Worm (Caenorhabditis elegans): ENCODE results near the gene tag-180.
A peak's percentile ranks its signal among the peaks of the same experiment; 100 is the strongest.

The tag-180 gene

DNA sequence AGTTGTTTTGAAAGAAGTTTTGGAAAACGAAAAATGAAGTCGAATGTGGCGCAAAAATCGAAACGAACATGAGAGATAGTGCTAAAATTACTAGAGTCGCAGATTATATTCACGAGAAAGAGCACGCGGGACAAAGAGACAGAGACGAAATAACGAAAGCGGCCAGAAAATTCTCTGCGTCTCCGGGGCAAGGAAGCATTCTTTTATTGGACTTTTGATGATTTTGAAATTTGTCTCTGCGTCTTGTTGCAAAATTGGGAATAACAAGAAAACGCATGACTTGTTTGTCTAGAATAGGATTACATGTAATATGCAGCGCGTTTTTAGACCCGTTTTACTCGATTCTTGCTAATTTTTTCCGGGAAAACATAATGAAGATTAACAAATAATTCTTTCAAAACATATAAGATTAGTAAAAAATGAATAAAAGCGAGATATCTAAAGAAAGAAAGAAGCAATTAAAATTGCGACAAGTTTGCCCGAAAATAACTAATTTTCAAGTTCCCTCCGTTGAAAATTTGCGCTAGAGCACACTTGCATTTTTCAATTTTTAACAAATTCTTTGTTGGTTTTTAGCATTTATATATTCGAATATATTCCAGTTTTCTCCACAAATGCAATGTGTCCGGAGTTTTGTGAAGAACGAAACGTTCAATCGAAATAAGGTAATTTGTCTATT is 18.8 kb upstream of the tag-180 start, which contains the start of the genes B0491.6 and pigm-1 (continued):
- TF ChIP-seq elt-1 (tag; optimal IDR thresholded peaks at IDR 0.05) = no peak
- TF ChIP-seq R02D3.7 (tag; optimal IDR thresholded peaks at IDR 0.05) = no peak
- TF ChIP-seq elt-2 (tag; optimal IDR thresholded peaks at IDR 0.05) = peak; percentile 48
- no peak for TF ChIP-seq eor-1 (tag; optimal IDR thresholded peaks at IDR 0.05)
- TF ChIP-seq mdl-1 (tag; optimal IDR thresholded peaks at IDR 0.05) = peak; percentile 11
- TF ChIP-seq ceh-82 (tag; optimal IDR thresholded peaks at IDR 0.05) = no peak
- no peak for TF ChIP-seq egl-27 (tag; optimal IDR thresholded peaks at IDR 0.05)
- no peak for TF ChIP-seq ceh-9 (tag; optimal IDR thresholded peaks at IDR 0.05)
- TF ChIP-seq snpc-4 (tag; optimal IDR thresholded peaks at IDR 0.05) = peak; percentile 57

DNA sequence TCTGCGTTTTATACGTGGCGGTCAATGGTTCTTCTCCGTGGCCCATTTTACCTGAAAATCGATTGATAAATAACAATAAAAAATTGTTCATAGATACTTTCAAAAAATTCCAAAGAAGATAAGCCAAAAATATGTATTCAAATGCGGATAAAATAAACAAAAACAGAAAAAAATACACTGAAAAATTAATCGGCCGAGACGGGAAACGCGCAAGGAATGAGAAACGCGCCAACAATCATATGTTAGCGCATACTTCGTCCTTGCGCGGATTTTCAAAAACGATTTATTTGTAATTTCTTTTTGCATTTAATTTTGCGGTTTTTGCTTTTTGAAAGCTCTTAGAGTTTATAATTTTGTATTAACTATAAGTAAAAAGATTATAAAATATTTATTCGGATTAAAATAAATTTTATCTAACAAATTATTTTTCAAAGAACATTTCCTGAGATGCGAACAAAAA is 16.4 kb upstream of the tag-180 start, which contains the start of gene nduf-11:
Gene nduf-11 (minus strand): TSS at position 51 of the 460 bp plus-strand sequence.
- TF ChIP-seq nhr-23 (tag; optimal IDR thresholded peaks at IDR 0.05) (peak; percentile 93), fos-1 (tag; optimal IDR thresholded peaks at IDR 0.05) (no peak), ceh-28 (tag; optimal IDR thresholded peaks at IDR 0.05) (peak; percentile 67), jun-1 (tag; optimal IDR thresholded peaks at IDR 0.05) (peak; percentile 37), elt-3 (tag; optimal IDR thresholded peaks at IDR 0.05) (peak in 1 of 3 experiments; percentile 14), tbx-2 (tag; optimal IDR thresholded peaks at IDR 0.05) (peak; percentile 69), nhr-67 (tag; optimal IDR thresholded peaks at IDR 0.05) (no peak), daf-12 (tag; optimal IDR thresholded peaks at IDR 0.05) (no peak), snpc-4 (tag; optimal IDR thresholded peaks at IDR 0.05) (peak; percentile 86), nhr-77 (tag; optimal IDR thresholded peaks at IDR 0.05) (peak; percentile 75), nhr-25 (tag; optimal IDR thresholded peaks at IDR 0.05) (peak; percentile 74), skn-1 (tag; optimal IDR thresholded peaks at IDR 0.05) (peak; percentile 84), egl-5 (tag; optimal IDR thresholded peaks at IDR 0.05) (peak; percentile 36), nhr-11 (tag; optimal IDR thresholded peaks at IDR 0.05) (no peak), pha-4 (tag; optimal IDR thresholded peaks at IDR 0.05) (peak; percentile 93), ZK546.5 (tag; optimal IDR thresholded peaks at IDR 0.05) (no peak), egl-27 (tag; optimal IDR thresholded peaks at IDR 0.05) (no peak), unc-62 (GFP tag; optimal IDR thresholded peaks at IDR 0.05) (peak; percentile 32), ceh-9 (tag; optimal IDR thresholded peaks at IDR 0.05) (no peak), ztf-4 (tag; optimal IDR thresholded peaks at IDR 0.05) (no peak), mml-1 (tag; optimal IDR thresholded peaks at IDR 0.05) (no peak), fkh-2 (tag; optimal IDR thresholded peaks at IDR 0.05) (no peak), elt-1 (tag; optimal IDR thresholded peaks at IDR 0.05) (no peak), nhr-43 (tag; optimal IDR thresholded peaks at IDR 0.05; ENCODE audit: poor library complexity, severe bottlenecking) (peak; percentile 84), nhr-12 (tag; optimal IDR thresholded peaks at IDR 0.05) (no peak), lin-15B (tag; optimal IDR thresholded peaks at IDR 0.05) (peak; percentile 89), lsy-12 (tag; optimal IDR thresholded peaks at IDR 0.05) (peak; percentile 71), ceh-16 (tag; optimal IDR thresholded peaks at IDR 0.05) (no peak), mdl-1 (tag; optimal IDR thresholded peaks at IDR 0.05) (no peak), lin-39 (tag; optimal IDR thresholded peaks at IDR 0.05) (peak; percentile 61), nfya-1 (tag; optimal IDR thresholded peaks at IDR 0.05; ENCODE audit: insufficient read depth) (peak; percentile 89), fkh-10 (GFP tag; optimal IDR thresholded peaks at IDR 0.05) (peak; percentile 26), nhr-237 (tag; optimal IDR thresholded peaks at IDR 0.05) (no peak), ama-1 (optimal IDR thresholded peaks at IDR 0.05) (peak; percentile 84), R02D3.7 (tag; optimal IDR thresholded peaks at IDR 0.05) (peak; percentile 82), aly-2 (tag; optimal IDR thresholded peaks at IDR 0.05) (no peak), unc-39 (tag; optimal IDR thresholded peaks at IDR 0.05) (no peak), sea-2 (GFP tag; optimal IDR thresholded peaks at IDR 0.05) (no peak), hmg-11 (tag; optimal IDR thresholded peaks at IDR 0.05) (peak; percentile 70), elt-2 (tag; optimal IDR thresholded peaks at IDR 0.05) (peak; percentile 55), zag-1 (tag; optimal IDR thresholded peaks at IDR 0.05) (peak; percentile 17), nhr-28 (tag; optimal IDR thresholded peaks at IDR 0.05) (no peak), nhr-76 (tag; optimal IDR thresholded peaks at IDR 0.05) (no peak), pqm-1 (tag; optimal IDR thresholded peaks at IDR 0.05) (peak; percentile 50), ztf-11 (tag; optimal IDR thresholded peaks at IDR 0.05) (no peak), eor-1 (tag; optimal IDR thresholded peaks at IDR 0.05) (no peak), ceh-82 (tag; optimal IDR thresholded peaks at IDR 0.05) (peak; percentile 80)

All from whole organism, L3 larva.